Worm (Caenorhabditis elegans) whole organism, mixed stage, embryonic: ENCODE data around the gene oma-2.

Experiments
- lin-13 ChIP-seq: fragments of 150-350 bp; optimal IDR thresholded peaks from 2 replicates; lab custom pipeline; 2014; ENCODE audit warnings: missing biosample characterization, missing genetic modification characterization
- lsy-2 ChIP-seq: fragments of 150-350 bp; optimal IDR thresholded peaks from 2 replicates; lab custom pipeline; 2014; ENCODE audit warnings: missing biosample characterization, missing genetic modification characterization
- mab-5 ChIP-seq: fragments of 150-350 bp; optimal IDR thresholded peaks from 2 replicates; lab custom pipeline; 2014; ENCODE audit warnings: missing biosample characterization, missing genetic modification characterization
- mep-1 ChIP-seq: fragments of 150-350 bp; optimal IDR thresholded peaks from 2 replicates; lab custom pipeline; 2017; ENCODE audit warnings: missing biosample characterization, missing genetic modification reagents, missing genetic modification characterization, inconsistent platforms
- nhr-12 ChIP-seq: fragments of 150-350 bp; optimal IDR thresholded peaks from 2 replicates; lab custom pipeline; 2014; ENCODE audit warnings: missing biosample characterization, missing genetic modification characterization
- nhr-237 ChIP-seq: fragments of 150-350 bp; optimal IDR thresholded peaks from 2 replicates; lab custom pipeline; 2014; ENCODE audit warnings: missing biosample characterization, missing genetic modification characterization
- nhr-28 ChIP-seq: fragments of 150-350 bp; optimal IDR thresholded peaks from 2 replicates; lab custom pipeline; 2014; ENCODE audit warnings: missing biosample characterization, missing genetic modification characterization
- snpc-4 ChIP-seq: fragments of 150-350 bp; optimal IDR thresholded peaks from 2 replicates; lab custom pipeline; 2014; ENCODE audit warnings: missing biosample characterization, missing genetic modification characterization

ce11 chrV:8075712-8076111 is 46.5 kb downstream of the oma-2 start, which contains the start of gene catp-3:
- TF ChIP-seq nhr-28, result no peak
- TF ChIP-seq snpc-4 (tag; lab: Kevin White, UChicago), result no peak
- TF ChIP-seq mab-5 (tag; lab: Kevin White, UChicago), result no peak
- TF ChIP-seq nhr-12, result no peak
- TF ChIP-seq lsy-2 (tag; lab: Kevin White, UChicago), result no peak
- TF ChIP-seq nhr-237 (tag; lab: Kevin White, UChicago), result no peak
- no peak for TF ChIP-seq lin-13 (tag; lab: Kevin White, UChicago)
- TF ChIP-seq mep-1 (tag; lab: Kevin White, UChicago), result no peak
